Fruit fly (Drosophila melanogaster): ENCODE measurements around the gene CG2218.

CG2218 gene

DNA sequence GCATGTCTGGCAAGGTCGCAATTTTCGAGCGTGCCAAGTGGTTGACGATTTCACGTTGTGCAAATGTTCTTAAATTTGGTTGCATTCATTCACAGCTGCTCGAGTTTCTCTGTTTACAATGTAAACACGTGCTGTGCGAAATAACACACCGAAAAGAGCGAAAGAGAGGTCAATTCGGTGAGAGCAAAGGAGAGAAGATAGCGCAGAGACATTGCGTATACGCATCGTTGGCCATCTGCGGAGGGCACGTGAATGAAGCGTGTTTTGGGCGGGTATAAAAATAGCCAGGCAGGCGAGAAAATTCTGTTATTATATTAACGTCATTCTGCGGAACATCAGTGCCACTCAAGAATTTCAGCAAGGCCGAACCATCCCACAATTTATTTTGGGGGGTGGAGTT is 26.4 kb upstream of the CG2218 start (continued):
- TF ChIP-seq CG1647 (GFP tag; optimal IDR thresholded peaks at IDR 0.05) (no peak), so (GFP tag; IDR thresholded peaks at IDR 0.05) (peak; percentile 84; the same call in 2 of the 3 replicates), Trl (optimal IDR thresholded peaks at IDR 0.05) (peak; percentile 26 to 56), Trl (GFP tag; optimal IDR thresholded peaks at IDR 0.05) (no peak), repo (GFP tag; optimal IDR thresholded peaks at IDR 0.05) (no peak), Sox102F (GFP tag; optimal IDR thresholded peaks at IDR 0.05) (no peak), Ptx1 (GFP tag; IDR thresholded peaks at IDR 0.05) (0 out of 2 replicates have a peak, but pooled peaks have one; percentile 5), CG12769 (tag; optimal IDR thresholded peaks at IDR 0.05) (peak; percentile 39), Med (GFP tag) (peak; percentile 39), CG33557 (GFP tag; optimal IDR thresholded peaks at IDR 0.05) (no peak), CG2889 (GFP tag; IDR thresholded peaks at IDR 0.05) (no peak), CG11560 (tag; IDR thresholded peaks at IDR 0.05) (no peak), sd (tag; optimal IDR thresholded peaks at IDR 0.05) (peak; percentile 53), toy (GFP tag; IDR thresholded peaks at IDR 0.05) (no peak), CG7987 (GFP tag; optimal IDR thresholded peaks at IDR 0.05) (peak; percentile 91), sqz (GFP tag; optimal IDR thresholded peaks at IDR 0.05) (no peak), sr (GFP tag; IDR thresholded peaks at IDR 0.05) (0 out of 3 replicates have a peak, but pooled peaks have one; percentile 42), jumu (GFP tag; optimal IDR thresholded peaks at IDR 0.05) (no peak), kni (GFP tag; optimal IDR thresholded peaks at IDR 0.05) (no peak), CG14710 (tag; optimal IDR thresholded peaks at IDR 0.05) (no peak), BtbVII (GFP tag; optimal IDR thresholded peaks at IDR 0.05) (no peak), CG5953 (GFP tag; IDR thresholded peaks at IDR 0.05) (no peak), sim (GFP tag; IDR thresholded peaks at IDR 0.05) (no peak), CG12104 (GFP tag; optimal IDR thresholded peaks at IDR 0.05) (no peak), CG8089 (GFP tag; optimal IDR thresholded peaks at IDR 0.05) (no peak), Ets97D (GFP tag; optimal IDR thresholded peaks at IDR 0.05) (no peak), sug (tag; optimal IDR thresholded peaks at IDR 0.05) (no peak), CG1233 (GFP tag; optimal IDR thresholded peaks at IDR 0.05) (no peak), lbe (GFP tag; optimal IDR thresholded peaks at IDR 0.05) (peak; percentile 84), Optix (GFP tag; IDR thresholded peaks at IDR 0.05) (no peak), Awh (GFP tag; IDR thresholded peaks at IDR 0.05) (0 out of 2 replicates have a peak, but pooled peaks have one; percentile 31), fu2 (GFP tag; optimal IDR thresholded peaks at IDR 0.05) (no peak), org-1 (GFP tag; optimal IDR thresholded peaks at IDR 0.05) (no peak), CG7372 (GFP tag; IDR thresholded peaks at IDR 0.05) (peak; percentile 67), CG34224 (GFP tag; IDR thresholded peaks at IDR 0.05; ENCODE audit: partially characterized antibody) (0 out of 3 replicates have a peak, but pooled peaks have one; percentile 15), BEAF-32 (GFP tag; optimal IDR thresholded peaks at IDR 0.05) (no peak), Eip74EF (GFP tag; optimal IDR thresholded peaks at IDR 0.05) (no peak), Hr51 (GFP tag; optimal IDR thresholded peaks at IDR 0.05) (no peak), CG9797 (GFP tag; optimal IDR thresholded peaks at IDR 0.05) (no peak), cg (GFP tag; optimal IDR thresholded peaks at IDR 0.05) (no peak), grau (tag; optimal IDR thresholded peaks at IDR 0.05) (no peak), sima (GFP tag; optimal IDR thresholded peaks at IDR 0.05) (no peak), Sin3A (optimal IDR thresholded peaks at IDR 0.05) (no peak)

dm6 chr3R:30453236-30453635 is 25.2 kb upstream of the CG2218 start:
- TF ChIP-seq jing (GFP tag; optimal IDR thresholded peaks at IDR 0.05) (no peak), nmo (GFP tag; optimal IDR thresholded peaks at IDR 0.05) (no peak), Pdp1 (GFP tag; optimal IDR thresholded peaks at IDR 0.05) (peak in 1 of 2 experiments; percentile 60), CG8478 (optimal IDR thresholded peaks at IDR 0.05) (no peak), TFAM (GFP tag; optimal IDR thresholded peaks at IDR 0.05) (no peak), CG14667 (GFP tag; IDR thresholded peaks at IDR 0.05) (no peak), CG10366 (GFP tag; IDR thresholded peaks at IDR 0.05) (no peak), mirr (GFP tag; optimal IDR thresholded peaks at IDR 0.05) (peak; percentile 55), tio (GFP tag; optimal IDR thresholded peaks at IDR 0.05) (no peak), CG6683 (GFP tag; optimal IDR thresholded peaks at IDR 0.05) (no peak), CG15073 (GFP tag; optimal IDR thresholded peaks at IDR 0.05) (no peak), usp (GFP tag; optimal IDR thresholded peaks at IDR 0.05) (no peak)
